Fruit fly (Drosophila melanogaster) whole organism, embryonic: ENCODE measurements around the gene CG13299.

Source experiments
- Asciz ChIP-seq: fragments of 200-800 bp; sonication (Bioruptor generic); optimal IDR thresholded peaks from 2 replicates; lab custom pipeline; 2017; ENCODE audit warnings: missing biosample characterization, mild to moderate bottlenecking, missing genetic modification characterization, missing genetic modification reagents
- Atf3 ChIP-seq: fragments of 200-800 bp; sonication (Bioruptor generic); optimal IDR thresholded peaks from 3 replicates; lab custom pipeline; 2016; ENCODE audit warnings: missing biosample characterization, missing genetic modification characterization
- B-H2 ChIP-seq: fragments of 200-800 bp; sonication (Bioruptor generic); optimal IDR thresholded peaks from 2 replicates; lab custom pipeline; 2018; ENCODE audit warnings: missing biosample characterization, mild to moderate bottlenecking, missing genetic modification characterization
- Bgb ChIP-seq: fragments of 200-800 bp; sonication (Bioruptor generic); IDR thresholded peaks from 2 replicates; pipeline ENCODE4 v1.3.6; 2022; ENCODE audit warnings: missing biosample characterization, missing genetic modification characterization; ENCODE audit not compliant: partially characterized antibody
- CG10267 ChIP-seq: fragments of 200-800 bp; sonication (Bioruptor generic); optimal IDR thresholded peaks from 2 replicates; lab custom pipeline; 2018; ENCODE audit warnings: missing biosample characterization, mild to moderate bottlenecking, missing genetic modification characterization, moderate library complexity
- CG10431 ChIP-seq: fragments of 200-800 bp; sonication (Bioruptor generic); optimal IDR thresholded peaks from 3 replicates; lab custom pipeline; 2018; ENCODE audit warnings: missing biosample characterization, mild to moderate bottlenecking, missing genetic modification characterization
- CG10462 ChIP-seq: fragments of 200-800 bp; sonication (Bioruptor generic); optimal IDR thresholded peaks from 2 replicates; lab custom pipeline; 2016; ENCODE audit warnings: missing biosample characterization, missing genetic modification characterization
- CG10543 ChIP-seq: fragments of 200-800 bp; sonication (Bioruptor generic); optimal IDR thresholded peaks from 3 replicates; lab custom pipeline; 2017; ENCODE audit warnings: missing biosample characterization, mild to moderate bottlenecking, missing genetic modification characterization, moderate library complexity
- CG1603 ChIP-seq: fragments of 200-800 bp; sonication (Bioruptor generic); optimal IDR thresholded peaks from 2 replicates; lab custom pipeline; 2019; ENCODE audit warnings: missing biosample characterization, mild to moderate bottlenecking, missing genetic modification characterization, moderate library complexity
- CG17328 ChIP-seq: fragments of 200-800 bp; sonication (Bioruptor generic); IDR thresholded peaks from 2 replicates; pipeline ENCODE4 v1.3.6; 2022; ENCODE audit warnings: missing biosample characterization, missing genetic modification characterization
- CG3163 ChIP-seq: fragments of 200-800 bp; sonication (Bioruptor generic); optimal IDR thresholded peaks from 3 replicates; lab custom pipeline; 2016; ENCODE audit warnings: missing biosample characterization, missing genetic modification characterization
- CG32532 ChIP-seq: fragments of 200-800 bp; sonication (Bioruptor generic); IDR thresholded peaks from 2 replicates; pipeline ENCODE4 v1.3.6; 2022; ENCODE audit warnings: missing biosample characterization, missing genetic modification characterization
- CG32772 ChIP-seq: fragments of 200-800 bp; sonication (Bioruptor generic); IDR thresholded peaks from 2 replicates; pipeline ENCODE4 v1.3.6; 2022; ENCODE audit warnings: missing biosample characterization, missing genetic modification characterization
- CG33557 ChIP-seq: fragments of 200-800 bp; sonication (Bioruptor generic); optimal IDR thresholded peaks from 2 replicates; lab custom pipeline; 2019; ENCODE audit warnings: missing biosample characterization, mild to moderate bottlenecking, missing genetic modification characterization, moderate library complexity
- CG34376 ChIP-seq: fragments of 200-800 bp; sonication (Bioruptor generic); optimal IDR thresholded peaks from 2 replicates; lab custom pipeline; 2018; ENCODE audit warnings: missing biosample characterization, mild to moderate bottlenecking, missing genetic modification characterization
- CG3726 ChIP-seq: fragments of 200-800 bp; sonication (Bioruptor generic); IDR thresholded peaks from 3 replicates; pipeline ENCODE4, ENCODE4 v1.3.6; 2022; ENCODE audit warnings: missing biosample characterization, missing genetic modification characterization
- CG4820 ChIP-seq: fragments of 200-800 bp; sonication (Bioruptor generic); optimal IDR thresholded peaks from 3 replicates; lab custom pipeline; 2016; ENCODE audit warnings: missing biosample characterization, missing genetic modification characterization
- CG7987 ChIP-seq: fragments of 200-800 bp; sonication (Bioruptor generic); optimal IDR thresholded peaks from 2 replicates; lab custom pipeline; 2018; ENCODE audit warnings: missing biosample characterization, mild to moderate bottlenecking, missing genetic modification characterization, moderate library complexity
- CHES-1-like ChIP-seq: fragments of 200-800 bp; sonication (Bioruptor generic); optimal IDR thresholded peaks from 2 replicates; lab custom pipeline; 2016; ENCODE audit warnings: missing biosample characterization, missing genetic modification characterization
- CrebB ChIP-seq: fragments of 200-800 bp; sonication (Bioruptor generic); optimal IDR thresholded peaks from 3 replicates; lab custom pipeline; 2018; ENCODE audit warnings: missing biosample characterization, mild to moderate bottlenecking, missing genetic modification characterization
- ERR ChIP-seq: fragments of 200-800 bp; sonication (Bioruptor generic); optimal IDR thresholded peaks from 2 replicates; lab custom pipeline; 2016; ENCODE audit warnings: missing biosample characterization, missing genetic modification characterization
- Fer3 ChIP-seq: fragments of 200-800 bp; sonication (Bioruptor generic); optimal IDR thresholded peaks from 2 replicates; lab custom pipeline; 2018; ENCODE audit warnings: missing biosample characterization, mild to moderate bottlenecking, missing genetic modification characterization, moderate library complexity
- HHEX ChIP-seq: fragments of 200-800 bp; sonication (Bioruptor generic); optimal IDR thresholded peaks from 3 replicates; lab custom pipeline; 2017; ENCODE audit warnings: missing biosample characterization, mild to moderate bottlenecking, missing genetic modification characterization, missing genetic modification reagents
- Jarid2 ChIP-seq: fragments of 200-800 bp; sonication (Bioruptor generic); optimal IDR thresholded peaks from 3 replicates; lab custom pipeline; 2017; ENCODE audit warnings: mild to moderate bottlenecking, missing biosample characterization, missing genetic modification reagents, missing genetic modification characterization
- MBD-R2 ChIP-seq: fragments of 200-800 bp; sonication (Bioruptor generic); IDR thresholded peaks from 2 replicates; pipeline ENCODE4 v1.3.6; 2022; ENCODE audit warnings: missing biosample characterization, missing genetic modification characterization
- Mad ChIP-seq: fragments of 200-800 bp; sonication (Bioruptor generic); optimal IDR thresholded peaks from 2 replicates; lab custom pipeline; 2016; ENCODE audit warnings: missing biosample characterization, missing genetic modification characterization
- Opbp ChIP-seq: fragments of 200-800 bp; sonication (Bioruptor generic); IDR thresholded peaks from 3 replicates; pipeline ENCODE4 v1.3.6; 2022; ENCODE audit warnings: missing biosample characterization, missing genetic modification characterization; ENCODE audit not compliant: partially characterized antibody
- Rfx ChIP-seq: fragments of 200-800 bp; sonication (Bioruptor generic); IDR thresholded peaks from 2 replicates; pipeline ENCODE4 v1.3.6; 2022; ENCODE audit warnings: missing biosample characterization, missing genetic modification characterization
- Stat92E ChIP-seq, 3 experiments: fragments of >200 bp in 2 of 3; fragments of 200-800 bp in 1 of 3; sonication (Bioruptor generic) in 1 of 3; optimal IDR thresholded peaks; 2 replicates each; lab custom pipeline; 2017 to 2019; ENCODE audit warnings: missing biosample characterization in 3 of 3, missing genetic modification characterization in 3 of 3, mild to moderate bottlenecking in 1 of 3, moderate library complexity in 1 of 3
- Xrp1 ChIP-seq: fragments of 200-800 bp; sonication (Bioruptor generic); IDR thresholded peaks from 2 replicates; pipeline ENCODE4 v1.3.6; 2022; ENCODE audit warnings: missing biosample characterization, missing genetic modification characterization
- ash1 ChIP-seq: fragments of 200-800 bp; sonication (Bioruptor generic); optimal IDR thresholded peaks from 2 replicates; lab custom pipeline; 2018; ENCODE audit warnings: missing biosample characterization, mild to moderate bottlenecking, missing genetic modification characterization
- ato ChIP-seq: fragments of 200-800 bp; sonication (Bioruptor generic); IDR thresholded peaks from 2 replicates; pipeline ENCODE4 v1.3.6; 2022; ENCODE audit warnings: missing biosample characterization, missing genetic modification characterization; ENCODE audit not compliant: partially characterized antibody
- bigmax ChIP-seq: fragments of 200-800 bp; sonication (Bioruptor generic); optimal IDR thresholded peaks from 2 replicates; lab custom pipeline; 2018; ENCODE audit warnings: missing biosample characterization, mild to moderate bottlenecking, missing genetic modification characterization
- cad ChIP-seq: fragments of >200 bp; optimal IDR thresholded peaks from 2 replicates; lab custom pipeline; 2017; ENCODE audit warnings: missing biosample characterization, missing genetic modification characterization
- caup ChIP-seq: fragments of 200-800 bp; sonication (Bioruptor generic); optimal IDR thresholded peaks from 3 replicates; lab custom pipeline; 2017; ENCODE audit warnings: missing biosample characterization, mild to moderate bottlenecking, missing genetic modification characterization, moderate library complexity; ENCODE audit not compliant: severe bottlenecking
- crol ChIP-seq: fragments of 200-800 bp; sonication (Bioruptor generic); IDR thresholded peaks from 2 replicates; pipeline ENCODE4 v1.3.6; 2022; ENCODE audit warnings: missing biosample characterization, missing genetic modification characterization
- fd64A ChIP-seq: fragments of 200-800 bp; sonication (Bioruptor generic); optimal IDR thresholded peaks from 3 replicates; lab custom pipeline; 2018; ENCODE audit warnings: missing biosample characterization, mild to moderate bottlenecking, missing genetic modification characterization
- gro ChIP-seq: fragments of 200-800 bp; sonication (Bioruptor generic); optimal IDR thresholded peaks from 2 replicates; lab custom pipeline; 2016; ENCODE audit warnings: missing biosample characterization, missing genetic modification characterization
- hkb ChIP-seq, 2 experiments: fragments of 200-800 bp in 1 of 2; fragments of >200 bp in 1 of 2; sonication (Bioruptor generic) in 1 of 2; IDR thresholded peaks in 1 of 2; optimal IDR thresholded peaks in 1 of 2; 2 replicates each; pipeline versions ENCODE4 v1.3.6 to Lab custom; 2017 to 2022; ENCODE audit warnings: missing biosample characterization in 1 of 2, missing genetic modification characterization in 1 of 2
- insv ChIP-seq, 2 experiments: fragments of 200-800 bp; sonication (Bioruptor generic); optimal IDR thresholded peaks; 3 replicates each; lab custom pipeline; 2016 to 2018; ENCODE audit warnings: missing biosample characterization in 2 of 2, missing genetic modification characterization in 2 of 2
- lab ChIP-seq: fragments of 200-800 bp; sonication (Bioruptor generic); optimal IDR thresholded peaks from 3 replicates; lab custom pipeline; 2017; ENCODE audit warnings: missing biosample characterization, missing genetic modification characterization, mild to moderate bottlenecking, moderate library complexity, missing genetic modification reagents
- otp ChIP-seq: fragments of 200-800 bp; sonication (Bioruptor generic); IDR thresholded peaks from 3 replicates; pipeline ENCODE4, ENCODE4 v1.3.6; 2022; ENCODE audit warnings: missing biosample characterization, missing genetic modification characterization
- pfk ChIP-seq: fragments of 200-800 bp; sonication (Bioruptor generic); optimal IDR thresholded peaks from 2 replicates; lab custom pipeline; 2018; ENCODE audit warnings: missing biosample characterization, mild to moderate bottlenecking, missing genetic modification characterization, moderate library complexity
- pros ChIP-seq: fragments of 200-800 bp; sonication (Bioruptor generic); optimal IDR thresholded peaks from 3 replicates; lab custom pipeline; 2019; ENCODE audit warnings: missing biosample characterization, mild to moderate bottlenecking, missing genetic modification characterization, moderate library complexity
- so ChIP-seq: fragments of 200-800 bp; sonication (Bioruptor generic); IDR thresholded peaks from 3 replicates; pipeline ENCODE4 v1.3.6; 2022; ENCODE audit warnings: missing biosample characterization, missing genetic modification characterization
- sob ChIP-seq: fragments of 200-800 bp; sonication (Bioruptor generic); IDR thresholded peaks from 2 replicates; pipeline ENCODE4 v1.3.6; 2022; ENCODE audit warnings: missing biosample characterization, missing genetic modification characterization
- sug ChIP-seq: fragments of 200-800 bp; optimal IDR thresholded peaks from 2 replicates; lab custom pipeline; 2019; ENCODE audit warnings: missing biosample characterization, mild to moderate bottlenecking, missing genetic modification characterization, moderate library complexity
- tgo ChIP-seq: fragments of 200-800 bp; sonication (Bioruptor generic); IDR thresholded peaks from 3 replicates; pipeline ENCODE4 v1.3.6; 2022; ENCODE audit warnings: missing biosample characterization, missing genetic modification characterization
- tin ChIP-seq: fragments of 200-800 bp; sonication (Bioruptor generic); optimal IDR thresholded peaks from 3 replicates; lab custom pipeline; 2016; ENCODE audit warnings: missing biosample characterization, missing genetic modification characterization

CG13299 gene

DNA sequence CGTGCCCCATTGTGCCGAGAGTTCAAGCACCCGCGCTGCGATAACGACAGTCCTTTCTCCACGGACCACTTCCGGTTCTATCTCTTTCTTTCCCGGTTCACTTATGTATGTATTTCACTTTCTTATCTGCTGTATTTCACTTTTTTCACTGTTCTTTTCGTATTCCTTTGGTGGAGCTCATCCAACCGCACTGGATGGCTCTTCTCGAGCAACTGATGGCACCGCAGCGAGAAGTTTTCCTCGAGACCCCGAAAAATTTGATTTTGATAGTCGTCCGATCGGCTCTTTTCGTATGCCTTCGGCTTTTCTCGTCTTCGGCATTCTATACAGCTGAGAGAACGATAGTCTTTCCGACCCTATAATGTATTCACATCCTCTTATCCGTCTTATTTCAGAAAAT lies 14.4 kb downstream of the CG13299 start, which contains the start of gene LanA (continued):
- TF ChIP-seq lab (GFP tag; lab: Kevin White, UChicago): peak; percentile 15
- no peak for TF ChIP-seq Asciz
- TF ChIP-seq cad (GFP tag; lab: Kevin White, UChicago): no peak
- TF ChIP-seq ash1: no peak
- peak; percentile 26 for TF ChIP-seq sug (tag; lab: Kevin White, UChicago)
- no peak for TF ChIP-seq tgo (GFP tag; lab: Robert Waterston, UW)
- TF ChIP-seq otp: peak; percentile 31; the same call in 1 of the 3 replicates
- no peak for TF ChIP-seq MBD-R2 (GFP tag; lab: Robert Waterston, UW)
- TF ChIP-seq tin (GFP tag; lab: Kevin White, UChicago): no peak
- TF ChIP-seq Stat92E (GFP tag; optimal IDR thresholded peaks at IDR 0.05; lab: Kevin White, UChicago): no peak
- no peak for TF ChIP-seq gro
- TF ChIP-seq hkb (optimal IDR thresholded peaks at IDR 0.05; lab: Kevin White, UChicago): no peak
- TF ChIP-seq hkb (GFP tag; IDR thresholded peaks at IDR 0.05; lab: Robert Waterston, UW): peak; percentile 11; the same call in 1 of the 2 replicates
- peak; percentile 6 for TF ChIP-seq Mad (GFP tag; lab: Kevin White, UChicago)
- no peak for TF ChIP-seq Fer3 (tag; lab: Kevin White, UChicago)
- TF ChIP-seq ato (GFP tag; lab: Robert Waterston, UW): 0 out of 2 replicates have a peak, but pooled peaks have one; percentile 45
- TF ChIP-seq CG32772: 0 out of 2 replicates have a peak, but pooled peaks have one; percentile 12
- TF ChIP-seq bigmax: no peak
- peak; percentile 77 for TF ChIP-seq Jarid2 (GFP tag; lab: Kevin White, UChicago)
- TF ChIP-seq CG34376 (GFP tag; lab: Kevin White, UChicago): peak; percentile 61
- peak; percentile 56; the same call in 2 of the 3 replicates for TF ChIP-seq so (GFP tag; lab: Robert Waterston, UW)
- peak; percentile 11 for TF ChIP-seq ERR (GFP tag; lab: Kevin White, UChicago)
- 0 out of 3 replicates have a peak, but pooled peaks have one; percentile 28 for TF ChIP-seq Opbp (GFP tag; lab: Robert Waterston, UW)
- TF ChIP-seq fd64A (GFP tag; lab: Kevin White, UChicago): peak; percentile 21
- peak; percentile 32 for TF ChIP-seq CG1603 (tag; lab: Kevin White, UChicago)
- TF ChIP-seq CG10543 (GFP tag; lab: Kevin White, UChicago): peak; percentile 19
- peak; percentile 16; the same call in 1 of the 2 replicates for TF ChIP-seq CG17328 (GFP tag; lab: Robert Waterston, UW)
- peak; percentile 32 for TF ChIP-seq caup
- TF ChIP-seq Bgb (GFP tag; lab: Robert Waterston, UW): peak; percentile 44; the same call in 1 of the 2 replicates
- no peak for TF ChIP-seq CG10462 (GFP tag; lab: Kevin White, UChicago)
- no peak for TF ChIP-seq CrebB
- TF ChIP-seq CG10431 (GFP tag; lab: Kevin White, UChicago): peak; percentile 41
- TF ChIP-seq CHES-1-like (GFP tag; lab: Kevin White, UChicago): peak; percentile 27
- no peak for TF ChIP-seq CG7987 (GFP tag; lab: Kevin White, UChicago)
- TF ChIP-seq pros (GFP tag; lab: Kevin White, UChicago): peak; percentile 44
- TF ChIP-seq CG4820 (GFP tag; lab: Kevin White, UChicago): no peak
- peak; percentile 12 for TF ChIP-seq CG33557 (GFP tag; lab: Kevin White, UChicago)
- TF ChIP-seq HHEX: no peak
- TF ChIP-seq sob (GFP tag; lab: Robert Waterston, UW): peak; percentile 46; the same call in 1 of the 2 replicates
- no peak for TF ChIP-seq CG3726 (GFP tag; lab: Robert Waterston, UW)
- TF ChIP-seq Xrp1 (GFP tag; lab: Robert Waterston, UW): 0 out of 2 replicates have a peak, but pooled peaks have one; percentile 26
- peak; percentile 27; the same call in 1 of the 2 replicates for TF ChIP-seq CG32532 (GFP tag; lab: Robert Waterston, UW)
- TF ChIP-seq Rfx (GFP tag; lab: Robert Waterston, UW): peak; percentile 30; the same call in 1 of the 2 replicates
- peak in 1 of 2 experiments; percentile 3 for TF ChIP-seq insv (GFP tag; optimal IDR thresholded peaks at IDR 0.05; lab: Kevin White, UChicago)
- TF ChIP-seq Atf3 (GFP tag; lab: Kevin White, UChicago): no peak
- TF ChIP-seq crol (GFP tag; lab: Robert Waterston, UW): 0 out of 2 replicates have a peak, but pooled peaks have one; percentile 24
- TF ChIP-seq pfk: peak; percentile 76
- no peak for TF ChIP-seq CG10267 (tag; lab: Kevin White, UChicago)
- TF ChIP-seq B-H2 (GFP tag; lab: Kevin White, UChicago): no peak
- peak; percentile 27 for TF ChIP-seq CG3163 (GFP tag; lab: Kevin White, UChicago)
